Worm (Caenorhabditis elegans): ENCODE results near the gene ugt-50.

ugt-50 gene

ce11 chrX:12690346-12690745 is 1.0 kb upstream of the ugt-50 start:
- TF ChIP-seq snpc-1.3 (tag; optimal IDR thresholded peaks at IDR 0.05; ENCODE audit: insufficient read depth) (no peak), let-607 (tag; optimal IDR thresholded peaks at IDR 0.05) (peak; percentile 21 to 45), madf-10 (tag; optimal IDR thresholded peaks at IDR 0.05) (peak; percentile 8), B0019.2 (GFP tag; conservative IDR thresholded peaks at IDR 0.05) (no peak), egrh-3 (GFP tag; IDR thresholded peaks at IDR 0.05) (no peak), F57C9.4 (tag; optimal IDR thresholded peaks at IDR 0.05) (no peak), aptf-3 (GFP tag; IDR thresholded peaks at IDR 0.05) (no peak), cebp-1 (GFP tag; IDR thresholded peaks at IDR 0.05) (no peak), cebp-1 (tag; optimal IDR thresholded peaks at IDR 0.05) (peak; percentile 36), B0336.3 (GFP tag; IDR thresholded peaks at IDR 0.05) (peak; percentile 36; the same call in 1 of the 2 replicates), madf-6 (GFP tag; IDR thresholded peaks at IDR 0.05) (no peak), tbp1 (GFP tag; optimal IDR thresholded peaks at IDR 0.05) (peak; percentile 21), K12H6.12 (tag; optimal IDR thresholded peaks at IDR 0.05) (no peak), dox-1 (GFP tag; IDR thresholded peaks at IDR 0.05) (peak; percentile 52; the same call in 1 of the 2 replicates), zfh-2 (GFP tag; conservative IDR thresholded peaks at IDR 0.05) (0 out of 2 replicates have a peak, but pooled peaks have one; percentile 17), madf-3 (GFP tag; IDR thresholded peaks at IDR 0.05) (no peak), akir-1 (GFP tag; optimal IDR thresholded peaks at IDR 0.05) (no peak), aptf-2 (GFP tag; conservative IDR thresholded peaks at IDR 0.05) (no peak), atf-7 (tag; optimal IDR thresholded peaks at IDR 0.05) (no peak), C06A6.2 (GFP tag; conservative IDR thresholded peaks at IDR 0.05) (no peak), attf-5 (GFP tag; optimal IDR thresholded peaks at IDR 0.05) (peak; percentile 5), D2030.7 (GFP tag; IDR thresholded peaks at IDR 0.05) (no peak), snpc-4 (GFP tag; optimal IDR thresholded peaks at IDR 0.05) (no peak), snpc-4 (tag; optimal IDR thresholded peaks at IDR 0.05) (no peak), nfyb-1 (GFP tag; IDR thresholded peaks at IDR 0.05) (peak; percentile 37; the same call in 1 of the 2 replicates), lin-35 (GFP tag; optimal IDR thresholded peaks at IDR 0.05) (peak in 1 of 3 experiments; percentile 30), Y56A3A.18 (GFP tag; IDR thresholded peaks at IDR 0.05) (no peak), mcd-1 (GFP tag; IDR thresholded peaks at IDR 0.05) (0 out of 2 replicates have a peak, but pooled peaks have one; percentile 11), him-1 (tag; optimal IDR thresholded peaks at IDR 0.05) (no peak), F37B4.10 (GFP tag; IDR thresholded peaks at IDR 0.05) (no peak), hmg-1.2 (GFP tag; IDR thresholded peaks at IDR 0.05) (no peak), Y79H2A.3 (GFP tag; conservative IDR thresholded peaks at IDR 0.05) (no peak), attf-6 (GFP tag; IDR thresholded peaks at IDR 0.05) (no peak), lin-40 (tag; optimal IDR thresholded peaks at IDR 0.05) (peak; percentile 41), mel-28 (tag; optimal IDR thresholded peaks at IDR 0.05; ENCODE audit: borderline replicate concordance) (no peak), nhr-90 (tag; optimal IDR thresholded peaks at IDR 0.05) (peak; percentile 39), unc-62 (GFP tag; optimal IDR thresholded peaks at IDR 0.05) (peak; percentile 25), ztf-22 (GFP tag; optimal IDR thresholded peaks at IDR 0.05) (peak; percentile 24), Y67H2A.10 (GFP tag; conservative IDR thresholded peaks at IDR 0.05) (no peak), nhr-80 (tag; optimal IDR thresholded peaks at IDR 0.05) (peak; percentile 80), egl-44 (GFP tag; IDR thresholded peaks at IDR 0.05) (no peak), F22D6.2 (tag; optimal IDR thresholded peaks at IDR 0.05) (no peak), F23B12.7 (tag; optimal IDR thresholded peaks at IDR 0.05; ENCODE audit: insufficient read depth) (no peak), ceh-27 (GFP tag; optimal IDR thresholded peaks at IDR 0.05) (no peak)

Data from whole organism, young adult.